Fruit fly (Drosophila melanogaster): ENCODE results near the gene PolE1.

Gene PolE1

DNA sequence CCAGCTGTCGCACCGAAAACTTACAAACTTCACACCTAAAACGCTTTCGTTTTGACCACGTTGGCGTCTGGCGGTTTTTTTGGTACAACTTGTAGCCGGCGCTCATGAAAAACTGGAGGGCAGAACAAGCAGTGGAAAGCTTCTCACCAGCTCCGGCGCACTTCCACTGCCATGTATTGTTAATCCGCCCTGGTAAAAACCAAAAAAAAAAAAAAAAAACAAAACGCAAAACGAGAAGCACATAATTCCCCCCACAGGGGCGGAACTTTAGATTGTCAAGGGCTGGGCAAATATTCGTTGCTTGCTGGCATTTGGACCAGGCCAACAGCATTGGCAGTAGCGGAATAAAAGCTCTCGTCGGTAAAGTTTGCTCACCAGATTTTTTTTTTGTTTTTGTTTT is 26.4 kb downstream of the PolE1 start (continued):
- TF ChIP-seq CG18619 (GFP tag; optimal IDR thresholded peaks at IDR 0.05) (no peak), ash1 (GFP tag; optimal IDR thresholded peaks at IDR 0.05) (no peak), sr (GFP tag; IDR thresholded peaks at IDR 0.05) (no peak), Opbp (GFP tag; IDR thresholded peaks at IDR 0.05; ENCODE audit: partially characterized antibody) (no peak), CG4424 (GFP tag; optimal IDR thresholded peaks at IDR 0.05) (no peak), zfh2 (GFP tag; optimal IDR thresholded peaks at IDR 0.05) (no peak), unc-4 (GFP tag; IDR thresholded peaks at IDR 0.05; ENCODE audit: partially characterized antibody) (peak; percentile 41; the same call in 1 of the 2 replicates), MBD-R2 (GFP tag; IDR thresholded peaks at IDR 0.05) (peak; percentile 46; the same call in 1 of the 2 replicates), CG4282 (GFP tag; optimal IDR thresholded peaks at IDR 0.05) (no peak), chinmo (GFP tag; IDR thresholded peaks at IDR 0.05; ENCODE audit: partially characterized antibody) (peak; percentile 95), Fer2 (tag; optimal IDR thresholded peaks at IDR 0.05) (no peak), amos (GFP tag; IDR thresholded peaks at IDR 0.05; ENCODE audit: partially characterized antibody) (no peak; the same call in 1 of the 2 replicates), dm (GFP tag; optimal IDR thresholded peaks at IDR 0.05) (no peak), lov (optimal IDR thresholded peaks at IDR 0.05) (no peak), lov (GFP tag; IDR thresholded peaks at IDR 0.05) (no peak), CG11696 (GFP tag; IDR thresholded peaks at IDR 0.05) (no peak), Hmx (GFP tag; optimal IDR thresholded peaks at IDR 0.05) (no peak), CG14441 (GFP tag; IDR thresholded peaks at IDR 0.05) (no peak), trh (GFP tag; optimal IDR thresholded peaks at IDR 0.05) (no peak), CG3065 (GFP tag; optimal IDR thresholded peaks at IDR 0.05) (no peak), CG31388 (GFP tag; optimal IDR thresholded peaks at IDR 0.05) (no peak), CG10147 (GFP tag; optimal IDR thresholded peaks at IDR 0.05) (no peak), CG17802 (tag; optimal IDR thresholded peaks at IDR 0.05) (no peak), Dip2 (GFP tag; IDR thresholded peaks at IDR 0.05) (no peak), CG12104 (GFP tag; optimal IDR thresholded peaks at IDR 0.05) (no peak), slbo (GFP tag; IDR thresholded peaks at IDR 0.05) (peak; percentile 46), danr (GFP tag; IDR thresholded peaks at IDR 0.05) (no peak), CG7928 (GFP tag; optimal IDR thresholded peaks at IDR 0.05) (peak; percentile 85), run (tag; optimal IDR thresholded peaks at IDR 0.05) (no peak), CG14965 (GFP tag; optimal IDR thresholded peaks at IDR 0.05; ENCODE audit: borderline replicate concordance) (no peak), Gug (GFP tag; IDR thresholded peaks at IDR 0.05) (no peak), CG10565 (GFP tag; optimal IDR thresholded peaks at IDR 0.05) (no peak), CG6254 (GFP tag; optimal IDR thresholded peaks at IDR 0.05) (no peak), pum (GFP tag; optimal IDR thresholded peaks at IDR 0.05) (no peak), ken (GFP tag; IDR thresholded peaks at IDR 0.05) (no peak), CG33557 (GFP tag; optimal IDR thresholded peaks at IDR 0.05) (no peak), aop (GFP tag; IDR thresholded peaks at IDR 0.05) (no peak), Fer3 (tag; optimal IDR thresholded peaks at IDR 0.05) (no peak), Bteb2 (GFP tag; optimal IDR thresholded peaks at IDR 0.05) (no peak), CG17612 (GFP tag; IDR thresholded peaks at IDR 0.05) (no peak), CG43689 (GFP tag; IDR thresholded peaks at IDR 0.05) (no peak), zen2 (GFP tag; IDR thresholded peaks at IDR 0.05; ENCODE audit: partially characterized antibody) (0 out of 3 replicates have a peak, but pooled peaks have one; percentile 29), shn (GFP tag; optimal IDR thresholded peaks at IDR 0.05) (no peak), Nf-YC (tag; optimal IDR thresholded peaks at IDR 0.05) (peak; percentile 6), cas (GFP tag; IDR thresholded peaks at IDR 0.05) (no peak), CG8944 (GFP tag; optimal IDR thresholded peaks at IDR 0.05) (no peak), ind (GFP tag; optimal IDR thresholded peaks at IDR 0.05) (no peak), CG7271 (tag; optimal IDR thresholded peaks at IDR 0.05) (no peak), corto (GFP tag; optimal IDR thresholded peaks at IDR 0.05) (no peak), CG7786 (GFP tag; optimal IDR thresholded peaks at IDR 0.05) (no peak), slou (GFP tag; optimal IDR thresholded peaks at IDR 0.05) (no peak), CG10209 (GFP tag; optimal IDR thresholded peaks at IDR 0.05) (no peak)
